Fruit fly (Drosophila melanogaster) whole organism, adult: ENCODE measurements around the gene Brd8.

Source experiments
- CG11617 ChIP-seq: fragments of 200-800 bp; sonication (Bioruptor generic); optimal IDR thresholded peaks from 2 replicates; lab custom pipeline; 2017; ENCODE audit warnings: mild to moderate bottlenecking, missing biosample characterization, missing genetic modification reagents, missing genetic modification characterization
- CG14711 ChIP-seq: fragments of 200-800 bp; sonication (Bioruptor generic); optimal IDR thresholded peaks from 2 replicates; lab custom pipeline; 2018; ENCODE audit warnings: missing biosample characterization, mild to moderate bottlenecking, missing genetic modification characterization, moderate library complexity
- CG1620 ChIP-seq: fragments of 200-800 bp; sonication (Bioruptor generic); optimal IDR thresholded peaks from 2 replicates; lab custom pipeline; 2016; ENCODE audit warnings: missing biosample characterization, missing genetic modification characterization
- Clk ChIP-seq: fragments of 200-800 bp; sonication (Bioruptor generic); optimal IDR thresholded peaks from 2 replicates; lab custom pipeline; 2017; ENCODE audit warnings: missing biosample characterization, missing genetic modification characterization
- Crg-1 ChIP-seq: fragments of 200-800 bp; sonication (Bioruptor generic); optimal IDR thresholded peaks from 2 replicates; lab custom pipeline; 2016; ENCODE audit warnings: missing biosample characterization, missing genetic modification characterization
- bab1 ChIP-seq: fragments of 200-800 bp; sonication (Bioruptor generic); optimal IDR thresholded peaks from 3 replicates; lab custom pipeline; 2019; ENCODE audit warnings: missing biosample characterization, mild to moderate bottlenecking, missing genetic modification characterization, moderate library complexity
- cic ChIP-seq: fragments of 200-800 bp; sonication (Bioruptor generic); optimal IDR thresholded peaks from 2 replicates; lab custom pipeline; 2017; ENCODE audit warnings: missing biosample characterization, mild to moderate bottlenecking, missing genetic modification characterization, moderate library complexity
- kay ChIP-seq: fragments of 200-800 bp; sonication (Bioruptor generic); peaks from one replicate; lab custom pipeline; 2016; ENCODE audit warnings: missing biosample characterization, missing genetic modification characterization, borderline replicate concordance
- pad ChIP-seq: fragments of 200-800 bp; sonication (Bioruptor generic); optimal IDR thresholded peaks from 3 replicates; lab custom pipeline; 2017; ENCODE audit warnings: missing biosample characterization, missing genetic modification characterization, mild to moderate bottlenecking, moderate library complexity, missing genetic modification reagents
- tj ChIP-seq: fragments of 200-800 bp; sonication (Bioruptor generic); optimal IDR thresholded peaks from 3 replicates; lab custom pipeline; 2017; ENCODE audit warnings: missing biosample characterization, mild to moderate bottlenecking, missing genetic modification characterization, moderate library complexity
- toe ChIP-seq: fragments of 200-800 bp; sonication (Bioruptor generic); optimal IDR thresholded peaks from 2 replicates; lab custom pipeline; 2016; ENCODE audit warnings: missing biosample characterization, missing genetic modification characterization

DNA sequence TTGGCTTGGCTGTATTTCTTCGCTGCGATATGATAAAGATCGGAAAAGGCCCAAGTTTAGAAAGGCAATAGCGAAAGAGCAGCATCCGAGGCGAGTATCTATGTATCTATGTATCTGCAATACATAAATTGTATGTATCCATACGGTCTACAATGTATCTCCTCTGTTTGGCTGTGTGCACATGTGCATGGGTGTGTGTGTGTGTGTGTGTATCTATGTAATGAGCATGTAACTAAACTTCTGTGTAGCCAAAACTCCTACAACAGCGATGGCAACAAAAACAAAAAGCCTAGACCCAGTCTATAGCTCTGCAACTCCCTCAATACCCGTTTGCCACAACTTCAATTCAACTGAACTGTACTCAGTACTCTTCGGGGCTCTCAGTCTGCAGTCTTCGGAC lies 13.2 kb upstream of the Brd8 start:
- no peak for TF ChIP-seq pad (GFP tag; lab: Kevin White, UChicago)
- no peak for TF ChIP-seq CG1620
- no peak for TF ChIP-seq bab1 (GFP tag; lab: Kevin White, UChicago)
- no peak for TF ChIP-seq Crg-1 (GFP tag; lab: Kevin White, UChicago)
- TF ChIP-seq tj (GFP tag; lab: Kevin White, UChicago): no peak
- no peak for TF ChIP-seq toe (GFP tag; lab: Kevin White, UChicago)
- TF ChIP-seq CG14711 (tag; lab: Kevin White, UChicago): no peak
- no peak for TF ChIP-seq kay (GFP tag; lab: Kevin White, UChicago)
- TF ChIP-seq CG11617 (GFP tag; lab: Kevin White, UChicago): no peak
- TF ChIP-seq cic: no peak
- TF ChIP-seq Clk (GFP tag; lab: Kevin White, UChicago): no peak
